Worm (Caenorhabditis elegans): ENCODE data around the gene trpp-1.

trpp-1 gene

ce11 chrV:219632-220031, 18.2 kb downstream of the trpp-1 start, which contains the start of gene srh-80:
Gene srh-80, plus strand, starts transcription at chrV:219932.
- TF ChIP-seq K11D2.4 (GFP tag; IDR thresholded peaks at IDR 0.05) = no peak

- TF ChIP-seq aptf-2 (GFP tag; conservative IDR thresholded peaks at IDR 0.05) (no peak), ceh-27 (GFP tag; optimal IDR thresholded peaks at IDR 0.05) (no peak), K12H6.12 (tag; optimal IDR thresholded peaks at IDR 0.05) (no peak), let-526 (GFP tag; IDR thresholded peaks at IDR 0.05) (no peak), nhr-179 (tag; optimal IDR thresholded peaks at IDR 0.05) (no peak), Y53F4B.3 (GFP tag; IDR thresholded peaks at IDR 0.05) (no peak), somi-1 (GFP tag; optimal IDR thresholded peaks at IDR 0.05) (no peak), B0019.2 (GFP tag; conservative IDR thresholded peaks at IDR 0.05) (no peak), cebp-2 (GFP tag; IDR thresholded peaks at IDR 0.05) (no peak), zim-3 (tag; optimal IDR thresholded peaks at IDR 0.05) (no peak), ccch-3 (GFP tag; optimal IDR thresholded peaks at IDR 0.05) (no peak), lin-35 (GFP tag; optimal IDR thresholded peaks at IDR 0.05) (no peak), nhr-80 (tag; optimal IDR thresholded peaks at IDR 0.05) (no peak), fkh-3 (tag; optimal IDR thresholded peaks at IDR 0.05) (no peak), ztf-22 (GFP tag; optimal IDR thresholded peaks at IDR 0.05) (no peak), repo-1 (tag; optimal IDR thresholded peaks at IDR 0.05) (no peak)
These were observed 33.2 kb downstream of the trpp-1 start, which contains the start of gene kin-33 for ce11 chrV:234572-234971. Gene kin-33, minus strand, starts transcription at chrV:234672.

ce11 chrV:237012-237411, 35.6 kb downstream of the trpp-1 start:
- TF ChIP-seq aptf-3 (GFP tag; IDR thresholded peaks at IDR 0.05) (no peak), nhr-120 (GFP tag; IDR thresholded peaks at IDR 0.05) (no peak), snpc-1.3 (tag; optimal IDR thresholded peaks at IDR 0.05; ENCODE audit: insufficient read depth) (no peak)

- TF ChIP-seq let-607 (tag; optimal IDR thresholded peaks at IDR 0.05) = no peak
- TF ChIP-seq atf-7 (tag; optimal IDR thresholded peaks at IDR 0.05) = no peak
- TF ChIP-seq lin-40 (tag; optimal IDR thresholded peaks at IDR 0.05) = no peak
- TF ChIP-seq nfyb-1 (GFP tag; IDR thresholded peaks at IDR 0.05) = no peak
- TF ChIP-seq lag-1 (GFP tag; IDR thresholded peaks at IDR 0.05) = no peak
- no peak for TF ChIP-seq unc-62 (GFP tag; optimal IDR thresholded peaks at IDR 0.05)
- no peak for TF ChIP-seq F57C9.4 (tag; optimal IDR thresholded peaks at IDR 0.05)
- TF ChIP-seq egrh-3 (GFP tag; IDR thresholded peaks at IDR 0.05) = no peak
- TF ChIP-seq akir-1 (GFP tag; optimal IDR thresholded peaks at IDR 0.05) = no peak
- TF ChIP-seq ceh-58 (GFP tag; IDR thresholded peaks at IDR 0.05) = no peak
- no peak for TF ChIP-seq ztf-28 (GFP tag; IDR thresholded peaks at IDR 0.05)
- TF ChIP-seq nhr-80 (tag; optimal IDR thresholded peaks at IDR 0.05) = no peak
- no peak for TF ChIP-seq tbp1 (GFP tag; optimal IDR thresholded peaks at IDR 0.05)
These were observed 36.7 kb downstream of the trpp-1 start, which contains the start of gene R02C2.1 for ce11 chrV:238094-238493. Gene R02C2.1, minus strand, starts transcription at chrV:238194.

ce11 chrV:240287-240686, 38.9 kb downstream of the trpp-1 start, which contains the start of gene txt-2:
Gene txt-2, minus strand, starts transcription at chrV:240500.
- TF ChIP-seq tbx-9 (tag; optimal IDR thresholded peaks at IDR 0.05; ENCODE audit: borderline replicate concordance) (no peak), nhr-90 (tag; optimal IDR thresholded peaks at IDR 0.05) (no peak), zim-3 (tag; optimal IDR thresholded peaks at IDR 0.05) (no peak), nhr-27 (tag; optimal IDR thresholded peaks at IDR 0.05) (no peak), sea-2 (GFP tag; IDR thresholded peaks at IDR 0.05) (no peak), nhr-179 (tag; optimal IDR thresholded peaks at IDR 0.05) (no peak), tlf-1 (GFP tag; optimal IDR thresholded peaks at IDR 0.05) (no peak)

Data from whole organism, young adult.